Fruit fly (Drosophila melanogaster) whole organism, embryonic: Measurements from ENCODE around the gene RfC3.

Experiments
- Ada2b ChIP-seq: fragments of 200-800 bp; sonication (Bioruptor generic); IDR thresholded peaks from 2 replicates; pipeline ENCODE4 v1.3.6; 2022; ENCODE audit warnings: missing biosample characterization, missing genetic modification characterization
- CG10147 ChIP-seq: fragments of 200-800 bp; sonication (Bioruptor generic); optimal IDR thresholded peaks from 2 replicates; lab custom pipeline; 2019; ENCODE audit warnings: missing biosample characterization, mild to moderate bottlenecking, missing genetic modification characterization, moderate library complexity
- CG1024 ChIP-seq: fragments of 200-800 bp; sonication (Bioruptor generic); IDR thresholded peaks from 2 replicates; pipeline ENCODE4 v1.3.6; 2022; ENCODE audit warnings: missing biosample characterization, missing genetic modification characterization
- CG11504 ChIP-seq: fragments of 200-800 bp; sonication (Bioruptor generic); optimal IDR thresholded peaks from 3 replicates; lab custom pipeline; 2019; ENCODE audit warnings: missing biosample characterization, mild to moderate bottlenecking, missing genetic modification characterization, moderate library complexity
- CG12219 ChIP-seq: fragments of 200-800 bp; sonication (Bioruptor generic); optimal IDR thresholded peaks from 3 replicates; lab custom pipeline; 2018; ENCODE audit warnings: missing biosample characterization, mild to moderate bottlenecking, missing genetic modification characterization
- CG12942 ChIP-seq: fragments of 200-800 bp; sonication (Bioruptor generic); optimal IDR thresholded peaks from 3 replicates; lab custom pipeline; 2016; ENCODE audit warnings: missing biosample characterization, missing genetic modification characterization
- CG13123 ChIP-seq: fragments of 200-800 bp; sonication (Bioruptor generic); optimal IDR thresholded peaks from 2 replicates; lab custom pipeline; 2016; ENCODE audit warnings: missing biosample characterization, missing genetic modification characterization
- CG13287 ChIP-seq: fragments of 200-800 bp; sonication (Bioruptor generic); IDR thresholded peaks from 2 replicates; pipeline ENCODE4 v1.3.6; 2022; ENCODE audit warnings: missing biosample characterization, missing genetic modification characterization; ENCODE audit not compliant: partially characterized antibody
- CG13624 ChIP-seq: fragments of 200-800 bp; sonication (Bioruptor generic); optimal IDR thresholded peaks from 2 replicates; lab custom pipeline; 2016; ENCODE audit warnings: missing biosample characterization, missing genetic modification characterization
- CG14860 ChIP-seq: fragments of 200-800 bp; sonication (Bioruptor generic); IDR thresholded peaks from 3 replicates; pipeline ENCODE4 v1.3.6; 2022; ENCODE audit warnings: missing biosample characterization, missing genetic modification characterization; ENCODE audit not compliant: partially characterized antibody
- CG15601 ChIP-seq: fragments of 200-800 bp; sonication (Bioruptor generic); optimal IDR thresholded peaks from 3 replicates; lab custom pipeline; 2019; ENCODE audit warnings: missing biosample characterization, mild to moderate bottlenecking, missing genetic modification characterization, moderate library complexity
- CG17359 ChIP-seq: fragments of 200-800 bp; sonication (Bioruptor generic); optimal IDR thresholded peaks from 3 replicates; lab custom pipeline; 2018; ENCODE audit warnings: missing biosample characterization, mild to moderate bottlenecking, missing genetic modification characterization, moderate library complexity
- CG18011 ChIP-seq: fragments of 200-800 bp; sonication (Bioruptor generic); optimal IDR thresholded peaks from 2 replicates; lab custom pipeline; 2017; ENCODE audit warnings: missing biosample characterization, missing genetic modification characterization, mild to moderate bottlenecking, moderate library complexity, missing genotype
- CG2678 ChIP-seq: fragments of 200-800 bp; sonication (Bioruptor generic); optimal IDR thresholded peaks from 3 replicates; lab custom pipeline; 2019; ENCODE audit warnings: missing biosample characterization, mild to moderate bottlenecking, missing genetic modification characterization, moderate library complexity
- CG2712 ChIP-seq: fragments of 200-800 bp; optimal IDR thresholded peaks from 3 replicates; lab custom pipeline; 2019; ENCODE audit warnings: missing biosample characterization, mild to moderate bottlenecking, missing genetic modification characterization, moderate library complexity
- CG30020 ChIP-seq: fragments of 200-800 bp; optimal IDR thresholded peaks from 2 replicates; lab custom pipeline; 2019; ENCODE audit warnings: missing biosample characterization, mild to moderate bottlenecking, missing genetic modification characterization, moderate library complexity
- CG31224 ChIP-seq: fragments of 200-800 bp; sonication (Bioruptor generic); IDR thresholded peaks from 2 replicates; pipeline ENCODE4 v1.3.6; 2022; ENCODE audit warnings: missing biosample characterization, missing genetic modification characterization
- CG34376 ChIP-seq: fragments of 200-800 bp; sonication (Bioruptor generic); optimal IDR thresholded peaks from 2 replicates; lab custom pipeline; 2018; ENCODE audit warnings: missing biosample characterization, mild to moderate bottlenecking, missing genetic modification characterization
- CG3838 ChIP-seq: fragments of 200-800 bp; sonication (Bioruptor generic); optimal IDR thresholded peaks from 3 replicates; lab custom pipeline; 2016; ENCODE audit warnings: missing biosample characterization, missing genetic modification characterization
- CG4360 ChIP-seq: fragments of 200-800 bp; sonication (Bioruptor generic); IDR thresholded peaks from 2 replicates; pipeline ENCODE4 v1.3.6; 2022; ENCODE audit warnings: missing biosample characterization, missing genetic modification characterization
- CG4707 ChIP-seq: fragments of 200-800 bp; sonication (Bioruptor generic); optimal IDR thresholded peaks from 2 replicates; lab custom pipeline; 2018; ENCODE audit warnings: missing biosample characterization, mild to moderate bottlenecking, missing genetic modification characterization, moderate library complexity
- CG4820 ChIP-seq: fragments of 200-800 bp; sonication (Bioruptor generic); optimal IDR thresholded peaks from 3 replicates; lab custom pipeline; 2016; ENCODE audit warnings: missing biosample characterization, missing genetic modification characterization
- CG5245 ChIP-seq: fragments of 200-800 bp; sonication (Bioruptor generic); optimal IDR thresholded peaks from 3 replicates; lab custom pipeline; 2016; ENCODE audit warnings: missing biosample characterization, missing genetic modification characterization
- CG6254 ChIP-seq: fragments of 200-800 bp; sonication (Bioruptor generic); optimal IDR thresholded peaks from 3 replicates; lab custom pipeline; 2017; ENCODE audit warnings: mild to moderate bottlenecking, missing biosample characterization, missing genetic modification reagents, missing genetic modification characterization
- CG7556 ChIP-seq: fragments of 200-800 bp; sonication (Bioruptor generic); optimal IDR thresholded peaks from 2 replicates; lab custom pipeline; 2017; ENCODE audit warnings: missing biosample characterization, mild to moderate bottlenecking, missing genetic modification characterization
- CG7839 ChIP-seq: fragments of 200-800 bp; sonication (Bioruptor generic); optimal IDR thresholded peaks from 3 replicates; lab custom pipeline; 2018; ENCODE audit warnings: missing biosample characterization, mild to moderate bottlenecking, missing genetic modification characterization, moderate library complexity
- CG9215 ChIP-seq: fragments of 200-800 bp; sonication (Bioruptor generic); IDR thresholded peaks from 2 replicates; pipeline ENCODE4 v1.3.6; 2022; ENCODE audit warnings: missing biosample characterization, missing genetic modification characterization
- CkIIα-i1 ChIP-seq: fragments of 200-800 bp; sonication (Bioruptor generic); IDR thresholded peaks from 2 replicates; pipeline ENCODE4 v1.3.6; 2022; ENCODE audit warnings: missing biosample characterization, missing genetic modification characterization
- E2f2 ChIP-seq: fragments of 200-800 bp; sonication (Bioruptor generic); IDR thresholded peaks from 2 replicates; pipeline ENCODE4 v1.3.6; 2022; ENCODE audit warnings: missing biosample characterization, missing genetic modification characterization
- MBD-R2 ChIP-seq: fragments of 200-800 bp; sonication (Bioruptor generic); IDR thresholded peaks from 2 replicates; pipeline ENCODE4 v1.3.6; 2022; ENCODE audit warnings: missing biosample characterization, missing genetic modification characterization
- Med ChIP-seq: fragments of 200-800 bp; sonication (Bioruptor generic); peaks from one replicate; lab custom pipeline; 2016; ENCODE audit warnings: missing biosample characterization, missing genetic modification characterization, mild to moderate bottlenecking, inconsistent platforms, moderate library complexity
- Nf-YA ChIP-seq: fragments of 200-800 bp; sonication (Bioruptor generic); IDR thresholded peaks from 2 replicates; pipeline ENCODE4 v1.3.6; 2022; ENCODE audit warnings: missing biosample characterization, missing genetic modification characterization
- Ptx1 ChIP-seq: fragments of 200-800 bp; sonication (Bioruptor generic); IDR thresholded peaks from 2 replicates; pipeline ENCODE4 v1.3.6; 2022; ENCODE audit warnings: missing biosample characterization, missing genetic modification characterization
- TFAM ChIP-seq: fragments of 200-800 bp; sonication (Bioruptor generic); optimal IDR thresholded peaks from 2 replicates; lab custom pipeline; 2017; ENCODE audit warnings: missing biosample characterization, missing genetic modification characterization, inconsistent platforms
- aop ChIP-seq: fragments of 200-800 bp; sonication (Bioruptor generic); IDR thresholded peaks from 2 replicates; pipeline ENCODE4 v1.3.6; 2022; ENCODE audit warnings: missing biosample characterization, missing genetic modification characterization
- ato ChIP-seq: fragments of 200-800 bp; sonication (Bioruptor generic); IDR thresholded peaks from 2 replicates; pipeline ENCODE4 v1.3.6; 2022; ENCODE audit warnings: missing biosample characterization, missing genetic modification characterization; ENCODE audit not compliant: partially characterized antibody
- bbx ChIP-seq: fragments of 200-800 bp; sonication (Bioruptor generic); IDR thresholded peaks from 2 replicates; pipeline ENCODE4 v1.3.6; 2022; ENCODE audit warnings: missing biosample characterization, missing genetic modification characterization; ENCODE audit not compliant: partially characterized antibody
- btn ChIP-seq: fragments of 200-800 bp; sonication (Bioruptor generic); optimal IDR thresholded peaks from 2 replicates; lab custom pipeline; 2016; ENCODE audit warnings: missing biosample characterization, missing genetic modification characterization
- chinmo ChIP-seq: fragments of 200-800 bp; sonication (Bioruptor generic); IDR thresholded peaks from 4 replicates; pipeline ENCODE4 v1.3.6; 2022; ENCODE audit warnings: missing biosample characterization, missing genetic modification characterization; ENCODE audit not compliant: partially characterized antibody
- dpn ChIP-seq, 2 experiments: fragments of 200-800 bp; sonication (Bioruptor generic); optimal IDR thresholded peaks; 3 replicates each; lab custom pipeline; 2016; ENCODE audit warnings: missing biosample characterization in 2 of 2, missing genetic modification characterization in 2 of 2
- dysf ChIP-seq: fragments of 200-800 bp; sonication (Bioruptor generic); IDR thresholded peaks from 3 replicates; pipeline ENCODE4 v1.3.6; 2022; ENCODE audit warnings: missing biosample characterization, missing genetic modification characterization
- hth ChIP-seq: fragments of >200 bp; optimal IDR thresholded peaks from 2 replicates; lab custom pipeline; 2017; ENCODE audit warnings: inconsistent platforms
- inv ChIP-seq: fragments of 200-800 bp; sonication (Bioruptor generic); IDR thresholded peaks from 2 replicates; pipeline ENCODE4 v1.3.6; 2022; ENCODE audit warnings: missing biosample characterization, missing genetic modification characterization; ENCODE audit not compliant: partially characterized antibody
- kay ChIP-seq: fragments of 200-800 bp; sonication (Bioruptor generic); optimal IDR thresholded peaks from 2 replicates; lab custom pipeline; 2016; ENCODE audit warnings: missing biosample characterization, missing genetic modification characterization
- nom ChIP-seq: fragments of 200-800 bp; sonication (Bioruptor generic); optimal IDR thresholded peaks from 2 replicates; lab custom pipeline; 2017; ENCODE audit warnings: missing biosample characterization, missing genetic modification characterization, mild to moderate bottlenecking, moderate library complexity, missing genetic modification reagents
- pfk ChIP-seq: fragments of 200-800 bp; sonication (Bioruptor generic); optimal IDR thresholded peaks from 2 replicates; lab custom pipeline; 2018; ENCODE audit warnings: missing biosample characterization, mild to moderate bottlenecking, missing genetic modification characterization, moderate library complexity
- slou ChIP-seq: fragments of 200-800 bp; sonication (Bioruptor generic); optimal IDR thresholded peaks from 3 replicates; lab custom pipeline; 2016; ENCODE audit warnings: missing biosample characterization, missing genetic modification characterization
- stc ChIP-seq: fragments of 200-800 bp; sonication (Bioruptor generic); IDR thresholded peaks from 2 replicates; pipeline ENCODE4 v1.3.6; 2022; ENCODE audit warnings: missing biosample characterization, missing genetic modification characterization
- tgo ChIP-seq: fragments of 200-800 bp; sonication (Bioruptor generic); IDR thresholded peaks from 3 replicates; pipeline ENCODE4 v1.3.6; 2022; ENCODE audit warnings: missing biosample characterization, missing genetic modification characterization
- trem ChIP-seq: fragments of 200-800 bp; optimal IDR thresholded peaks from 3 replicates; lab custom pipeline; 2019; ENCODE audit warnings: missing biosample characterization, mild to moderate bottlenecking, missing genetic modification characterization, moderate library complexity
- vnd ChIP-seq: fragments of 200-800 bp; sonication (Bioruptor generic); IDR thresholded peaks from 3 replicates; pipeline ENCODE4 v1.3.6; 2022; ENCODE audit warnings: missing biosample characterization, missing genetic modification characterization; ENCODE audit not compliant: partially characterized antibody

The RfC3 gene

DNA sequence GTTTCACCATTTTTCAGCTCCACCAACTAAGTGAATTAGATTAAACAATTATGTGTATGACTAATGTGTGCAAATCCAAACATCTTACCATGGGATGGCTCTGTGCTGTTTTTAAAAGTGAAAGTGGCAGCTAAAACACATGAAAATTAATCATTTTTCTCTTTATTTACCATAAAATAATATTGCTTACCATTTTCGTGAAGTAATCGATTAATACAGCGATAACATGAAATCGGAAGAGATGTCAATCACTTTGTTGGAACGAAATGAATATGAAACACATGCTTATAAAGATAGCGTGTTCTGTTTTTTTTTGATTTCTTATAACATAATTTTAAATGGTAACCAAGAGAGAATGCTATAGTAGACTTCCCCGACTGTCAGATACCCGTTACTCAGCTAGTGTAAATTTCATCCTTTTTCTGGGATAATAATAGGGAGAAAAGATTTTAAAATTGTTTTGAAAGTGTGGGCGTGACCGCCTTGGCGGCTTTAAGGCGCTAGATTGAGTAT, 15.1 kb upstream of the RfC3 start (continued):
- no peak for TF ChIP-seq ato
- no peak for TF ChIP-seq CG12219
- no peak for TF ChIP-seq Nf-YA (GFP tag; lab: Robert Waterston, UW)
- no peak for TF ChIP-seq CG6254
- no peak for TF ChIP-seq Ptx1 (GFP tag; lab: Robert Waterston, UW)
- no peak for TF ChIP-seq CkIIα-i1 (GFP tag; lab: Robert Waterston, UW)
- no peak for TF ChIP-seq CG18011
- no peak for TF ChIP-seq CG10147
- no peak for TF ChIP-seq CG4820 (GFP tag; lab: Kevin White, UChicago)
- peak; percentile 62 for TF ChIP-seq CG13287 (GFP tag; lab: Robert Waterston, UW)
- TF ChIP-seq bbx (GFP tag; lab: Robert Waterston, UW) = 0 out of 2 replicates have a peak, but pooled peaks have one; percentile 9
- no peak for TF ChIP-seq nom (GFP tag; lab: Kevin White, UChicago)
- TF ChIP-seq hth (lab: Kevin White, UChicago) = no peak
- 0 out of 3 replicates have a peak, but pooled peaks have one; percentile 38 for TF ChIP-seq vnd (GFP tag; lab: Robert Waterston, UW)
- peak; percentile 59 for TF ChIP-seq Med
- peak; percentile 16 for TF ChIP-seq CG2712 (tag; lab: Kevin White, UChicago)
- no peak for TF ChIP-seq CG2678
- TF ChIP-seq CG12942 (GFP tag; lab: Kevin White, UChicago) = no peak
- TF ChIP-seq trem (tag; lab: Kevin White, UChicago) = peak; percentile 18
- TF ChIP-seq CG30020 (tag; lab: Kevin White, UChicago) = peak; percentile 95
- TF ChIP-seq TFAM (GFP tag; lab: Kevin White, UChicago) = no peak
- no peak for TF ChIP-seq CG1024 (GFP tag; lab: Robert Waterston, UW)
- TF ChIP-seq MBD-R2 = peak; percentile 52
- no peak for TF ChIP-seq dysf
- TF ChIP-seq aop (GFP tag; lab: Robert Waterston, UW) = no peak
- no peak for TF ChIP-seq stc (GFP tag; lab: Robert Waterston, UW)
- no peak for TF ChIP-seq btn
- no peak for TF ChIP-seq CG4360 (GFP tag; lab: Robert Waterston, UW)
- TF ChIP-seq chinmo (GFP tag; lab: Robert Waterston, UW) = no peak
- TF ChIP-seq E2f2 (GFP tag; lab: Robert Waterston, UW) = no peak; the same call in 1 of the 2 replicates
- no peak for TF ChIP-seq CG17359
- TF ChIP-seq CG4707 (GFP tag; lab: Kevin White, UChicago) = no peak
- TF ChIP-seq CG13624 (GFP tag; lab: Kevin White, UChicago) = no peak
- no peak for TF ChIP-seq CG7556 (GFP tag; lab: Kevin White, UChicago)
- peak; percentile 42; the same call in 1 of the 3 replicates for TF ChIP-seq CG14860 (GFP tag; lab: Robert Waterston, UW)
- TF ChIP-seq tgo (GFP tag; lab: Robert Waterston, UW) = no peak
- TF ChIP-seq dpn (GFP tag; optimal IDR thresholded peaks at IDR 0.05; lab: Kevin White, UChicago) = no peak
- no peak for TF ChIP-seq slou (GFP tag; lab: Kevin White, UChicago)
- no peak for TF ChIP-seq kay (GFP tag; lab: Kevin White, UChicago)
- TF ChIP-seq CG34376 = no peak
- TF ChIP-seq CG13123 (GFP tag; lab: Kevin White, UChicago) = no peak
- TF ChIP-seq CG11504 (tag; lab: Kevin White, UChicago) = no peak
- no peak for TF ChIP-seq CG15601
- TF ChIP-seq CG3838 (GFP tag; lab: Kevin White, UChicago) = no peak
- 0 out of 2 replicates have a peak, but pooled peaks have one; percentile 22 for TF ChIP-seq inv (GFP tag; lab: Robert Waterston, UW)
- peak; percentile 92 for TF ChIP-seq pfk (GFP tag; lab: Kevin White, UChicago)
- TF ChIP-seq CG5245 (GFP tag; lab: Kevin White, UChicago) = no peak
- TF ChIP-seq CG31224 (GFP tag; lab: Robert Waterston, UW) = no peak
- no peak for TF ChIP-seq Ada2b (GFP tag; lab: Robert Waterston, UW)
- TF ChIP-seq CG7839 = no peak
- TF ChIP-seq CG9215 (GFP tag; lab: Robert Waterston, UW) = no peak
